Worm (Caenorhabditis elegans) whole organism, late embryonic: ENCODE measurements around the gene fbxc-22.

Experiments
- C08G9.2 ChIP-seq: sonication (generic microtip); optimal IDR thresholded peaks from 2 replicates; lab custom pipeline; 2016; ENCODE audit warnings: mild to moderate bottlenecking, missing genetic modification characterization, moderate library complexity, missing compliant biosample characterization
- F13H6.1 ChIP-seq: sonication (generic microtip); optimal IDR thresholded peaks from 2 replicates; lab custom pipeline; 2016; ENCODE audit warnings: missing genetic modification characterization, missing compliant biosample characterization
- K09A11.1 ChIP-seq: sonication (generic microtip); optimal IDR thresholded peaks from 2 replicates; lab custom pipeline; 2017; ENCODE audit warnings: antibody characterized with exemption, mild to moderate bottlenecking, missing genetic modification characterization, missing compliant biosample characterization; ENCODE audit not compliant: insufficient read depth
- T23F11.4 ChIP-seq: fragments of 200-800 bp; sonication (Bioruptor generic); optimal IDR thresholded peaks from 2 replicates; lab custom pipeline; 2018; ENCODE audit warnings: mild to moderate bottlenecking, missing genetic modification characterization, missing compliant biosample characterization
- Y22D7AL.16 ChIP-seq: sonication (generic microtip); optimal IDR thresholded peaks from 2 replicates; lab custom pipeline; 2016; ENCODE audit warnings: missing genetic modification characterization, missing compliant biosample characterization
- ama-1 ChIP-seq: fragments of 150-350 bp; optimal IDR thresholded peaks from 2 replicates; lab custom pipeline; 2014
- ceh-18 ChIP-seq: sonication (generic microtip); optimal IDR thresholded peaks from 2 replicates; lab custom pipeline; 2016; ENCODE audit warnings: missing genetic modification characterization, missing compliant biosample characterization
- ceh-19 ChIP-seq: fragments of 200-800 bp; sonication (Bioruptor generic); optimal IDR thresholded peaks from 2 replicates; lab custom pipeline; 2018; ENCODE audit warnings: mild to moderate bottlenecking, missing genetic modification characterization, missing compliant biosample characterization
- ceh-31 ChIP-seq: sonication (generic microtip); optimal IDR thresholded peaks from 2 replicates; lab custom pipeline; 2016; ENCODE audit warnings: missing genetic modification characterization, missing compliant biosample characterization
- ceh-48 ChIP-seq: sonication (generic microtip); optimal IDR thresholded peaks from 2 replicates; lab custom pipeline; 2016; ENCODE audit warnings: missing genetic modification characterization, inconsistent platforms, missing compliant biosample characterization
- ceh-6 ChIP-seq: fragments of 200-800 bp; sonication (Bioruptor generic); optimal IDR thresholded peaks from 2 replicates; lab custom pipeline; 2018; ENCODE audit warnings: mild to moderate bottlenecking, missing genetic modification characterization, missing compliant biosample characterization
- ceh-9 ChIP-seq: sonication (generic microtip); optimal IDR thresholded peaks from 2 replicates; lab custom pipeline; 2016; ENCODE audit warnings: mild to moderate bottlenecking, missing genetic modification characterization, inconsistent platforms, missing compliant biosample characterization
- elt-4 ChIP-seq: sonication (generic microtip); optimal IDR thresholded peaks from 2 replicates; lab custom pipeline; 2016; ENCODE audit warnings: missing genetic modification characterization, missing compliant biosample characterization
- eyg-1 ChIP-seq: sonication (generic microtip); optimal IDR thresholded peaks from 2 replicates; lab custom pipeline; 2016; ENCODE audit warnings: missing genotype, missing genetic modification characterization, missing compliant biosample characterization
- fax-1 ChIP-seq: sonication (generic microtip); optimal IDR thresholded peaks from 2 replicates; lab custom pipeline; 2016; ENCODE audit warnings: missing genotype, missing genetic modification characterization, missing compliant biosample characterization
- fkh-10 ChIP-seq: fragments of 150-350 bp; optimal IDR thresholded peaks from 2 replicates; lab custom pipeline; 2014; ENCODE audit warnings: missing biosample characterization, missing genetic modification reagents, missing genetic modification characterization
- hlh-8 ChIP-seq: sonication (generic microtip); optimal IDR thresholded peaks from 2 replicates; lab custom pipeline; 2016; ENCODE audit warnings: missing genotype, missing genetic modification characterization, missing compliant biosample characterization
- lim-6 ChIP-seq: sonication (generic microtip); optimal IDR thresholded peaks from 2 replicates; lab custom pipeline; 2016; ENCODE audit warnings: missing genetic modification characterization, missing compliant biosample characterization
- lin-11 ChIP-seq: fragments of 200-800 bp; sonication (Bioruptor generic); optimal IDR thresholded peaks from 2 replicates; lab custom pipeline; 2018; ENCODE audit warnings: mild to moderate bottlenecking, missing genetic modification characterization, missing compliant biosample characterization
- mec-3 ChIP-seq: sonication (generic microtip); optimal IDR thresholded peaks from 2 replicates; lab custom pipeline; 2016; ENCODE audit warnings: borderline replicate concordance, missing genetic modification characterization, missing compliant biosample characterization
- nfya-1 ChIP-seq: sonication (generic microtip); optimal IDR thresholded peaks from 2 replicates; lab custom pipeline; 2017; ENCODE audit warnings: missing genetic modification characterization, mild to moderate bottlenecking, missing compliant biosample characterization, antibody characterized with exemption, moderate library complexity
- nhr-11 ChIP-seq: fragments of 150-350 bp; optimal IDR thresholded peaks from 2 replicates; lab custom pipeline; 2014; ENCODE audit warnings: missing biosample characterization, missing genetic modification characterization
- nhr-232 ChIP-seq: sonication (generic microtip); optimal IDR thresholded peaks from 2 replicates; lab custom pipeline; 2016; ENCODE audit warnings: missing genetic modification characterization, missing compliant biosample characterization
- npax-4 ChIP-seq: sonication (generic microtip); optimal IDR thresholded peaks from 2 replicates; lab custom pipeline; 2016; ENCODE audit warnings: missing genetic modification characterization, missing compliant biosample characterization
- pag-3 ChIP-seq: sonication (generic microtip); optimal IDR thresholded peaks from 2 replicates; lab custom pipeline; 2016; ENCODE audit warnings: missing compliant biosample characterization, missing genetic modification characterization, borderline replicate concordance
- pat-9 ChIP-seq: fragments of 200-800 bp; sonication (Bioruptor generic); optimal IDR thresholded peaks from 2 replicates; lab custom pipeline; 2018; ENCODE audit warnings: mild to moderate bottlenecking, missing genetic modification characterization, moderate library complexity, missing compliant biosample characterization
- pax-1 ChIP-seq: fragments of 150-350 bp; optimal IDR thresholded peaks from 2 replicates; lab custom pipeline; 2014; ENCODE audit warnings: missing biosample characterization, missing genetic modification characterization
- pha-2 ChIP-seq: sonication (generic microtip); optimal IDR thresholded peaks from 2 replicates; lab custom pipeline; 2017; ENCODE audit warnings: mild to moderate bottlenecking, missing genetic modification characterization, missing compliant biosample characterization
- pha-4 ChIP-seq: fragments of 150-350 bp; optimal IDR thresholded peaks from 2 replicates; lab custom pipeline; 2018; ENCODE audit warnings: missing biosample characterization, missing genetic modification reagents, missing genetic modification characterization
- pros-1 ChIP-seq: fragments of 150-350 bp; optimal IDR thresholded peaks from 2 replicates; lab custom pipeline; 2014; ENCODE audit warnings: missing biosample characterization, missing genetic modification reagents, missing genetic modification characterization
- rnt-1 ChIP-seq: sonication (generic microtip); optimal IDR thresholded peaks from 2 replicates; lab custom pipeline; 2016; ENCODE audit warnings: missing genetic modification characterization, missing compliant biosample characterization
- sdc-2 ChIP-seq: sonication (generic microtip); optimal IDR thresholded peaks from 2 replicates; lab custom pipeline; 2016; ENCODE audit warnings: missing genotype, missing genetic modification characterization, missing compliant biosample characterization
- sox-2 ChIP-seq: fragments of 200-800 bp; sonication (Bioruptor generic); IDR thresholded peaks from 2 replicates; pipeline ENCODE4 v1.3.6; 2022; ENCODE audit warnings: missing genetic modification reagents, missing genetic modification characterization, missing compliant biosample characterization
- syd-9 ChIP-seq: sonication (generic microtip); optimal IDR thresholded peaks from 2 replicates; lab custom pipeline; 2016; ENCODE audit warnings: mild to moderate bottlenecking, missing genetic modification characterization, moderate library complexity, missing compliant biosample characterization
- tbx-2 ChIP-seq: sonication (generic microtip); optimal IDR thresholded peaks from 2 replicates; lab custom pipeline; 2016; ENCODE audit warnings: missing genetic modification characterization, missing compliant biosample characterization
- tbx-7 ChIP-seq: sonication (generic microtip); optimal IDR thresholded peaks from 2 replicates; lab custom pipeline; 2016; ENCODE audit warnings: missing genotype, missing genetic modification characterization, missing compliant biosample characterization
- unc-42 ChIP-seq: sonication (generic microtip); optimal IDR thresholded peaks from 2 replicates; lab custom pipeline; 2016; ENCODE audit warnings: missing genotype, missing genetic modification characterization, missing compliant biosample characterization
- unc-86 ChIP-seq: sonication (generic microtip); optimal IDR thresholded peaks from 2 replicates; lab custom pipeline; 2016; ENCODE audit warnings: missing genetic modification characterization, missing compliant biosample characterization

Gene fbxc-22

ce11 chrII:1719153-1719552 is 28.2 kb upstream of the fbxc-22 start, which contains the start of gene fbxb-48:
Gene fbxb-48 (minus strand): TSS chrII:1719253.
- no peak for TF ChIP-seq unc-42 (tag; lab: Kevin White, UChicago)
- TF ChIP-seq pros-1 (tag; lab: Kevin White, UChicago), result no peak
- no peak for TF ChIP-seq fkh-10
- TF ChIP-seq hlh-8 (tag; lab: Kevin White, UChicago), result no peak
- no peak for TF ChIP-seq fax-1 (tag; lab: Kevin White, UChicago)
- no peak for TF ChIP-seq lin-11 (tag; lab: Kevin White, UChicago)
- TF ChIP-seq nfya-1 (tag; lab: Kevin White, UChicago), result no peak
- TF ChIP-seq ceh-18 (tag; lab: Kevin White, UChicago), result no peak
- no peak for TF ChIP-seq pha-2 (tag; lab: Kevin White, UChicago)
- no peak for TF ChIP-seq tbx-7 (tag; lab: Kevin White, UChicago)
- no peak for TF ChIP-seq nhr-11 (tag; lab: Kevin White, UChicago)
- no peak for TF ChIP-seq sdc-2 (tag; lab: Kevin White, UChicago)
- no peak for TF ChIP-seq pat-9 (tag; lab: Kevin White, UChicago)
- TF ChIP-seq elt-4, result no peak
- no peak for TF ChIP-seq ceh-31 (tag; lab: Kevin White, UChicago)
- no peak for TF ChIP-seq ceh-48
- no peak for TF ChIP-seq pha-4
- no peak for TF ChIP-seq Y22D7AL.16 (tag; lab: Kevin White, UChicago)

ce11 chrII:1714772-1715353 is 24.0 kb upstream of the fbxc-22 start, which contains the start of gene btb-6:
Gene btb-6 (plus strand): TSS chrII:1715303.
- no peak for TF ChIP-seq pax-1 (tag; lab: Kevin White, UChicago)

DNA sequence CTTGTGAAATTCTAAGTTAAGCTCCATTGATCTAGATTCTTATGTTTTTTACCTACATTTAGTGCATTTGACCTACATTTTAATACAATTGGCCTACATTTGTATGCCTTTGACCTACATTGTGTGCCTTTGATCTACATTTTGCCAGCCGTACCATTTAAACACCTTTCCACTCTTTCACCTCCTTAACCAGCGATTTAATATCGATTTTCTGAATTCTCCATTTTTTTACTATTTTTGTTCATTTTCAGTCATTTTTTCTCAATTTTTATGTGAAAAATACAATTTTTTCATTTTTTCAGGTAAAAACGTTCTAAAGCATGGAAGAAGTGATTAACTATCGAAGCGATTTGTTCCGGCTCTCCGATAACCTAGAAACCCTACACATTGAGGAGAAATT is 22.0 kb upstream of the fbxc-22 start, which contains the start of gene btb-7:
btb-7 (plus strand) TSS at position 301 of the 400 bp plus-strand sequence.
- no peak for TF ChIP-seq T23F11.4 (GFP tag; lab: Kevin White, UChicago)
- TF ChIP-seq pros-1 (tag; lab: Kevin White, UChicago), result no peak
- TF ChIP-seq tbx-2, result no peak
- TF ChIP-seq nhr-232 (tag; lab: Kevin White, UChicago), result no peak

DNA sequence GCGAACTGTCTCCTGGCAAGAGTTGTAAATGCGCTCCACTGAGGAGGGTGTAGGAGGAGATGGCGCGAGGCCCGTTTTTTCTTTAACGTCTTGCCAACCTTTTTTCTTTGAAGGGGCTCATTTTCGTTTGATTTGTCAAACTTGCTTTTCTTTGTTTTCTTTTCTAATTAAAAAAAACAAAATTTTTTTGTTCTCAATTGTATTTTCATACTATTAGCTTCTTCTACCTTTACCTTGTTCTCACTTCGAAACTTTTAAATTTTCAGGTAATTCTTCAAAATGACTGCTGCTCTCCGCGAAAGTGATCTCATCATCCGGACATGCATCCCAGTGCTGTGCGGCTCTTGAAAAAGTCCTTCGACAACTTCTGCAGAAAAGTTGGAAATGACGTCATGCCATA is 19.0 kb upstream of the fbxc-22 start, which contains the start of gene fbxa-184:
fbxa-184 (plus strand) TSS at position 301 of the 400 bp plus-strand sequence.
- TF ChIP-seq lin-11 (tag; lab: Kevin White, UChicago) (no peak), ceh-48 (no peak), hlh-8 (tag; lab: Kevin White, UChicago) (no peak), sox-2 (no peak), npax-4 (tag; lab: Kevin White, UChicago) (no peak), pha-2 (tag; lab: Kevin White, UChicago) (no peak), K09A11.1 (tag; lab: Kevin White, UChicago) (no peak), F13H6.1 (tag; lab: Kevin White, UChicago) (no peak), ceh-9 (tag; lab: Kevin White, UChicago) (no peak), T23F11.4 (GFP tag; lab: Kevin White, UChicago) (no peak)

ce11 chrII:1706385-1706784 is 15.5 kb upstream of the fbxc-22 start, which contains the start of gene sdz-18:
Gene sdz-18 (minus strand): TSS chrII:1706485.
- TF ChIP-seq fkh-10 (no peak), lim-6 (tag; lab: Kevin White, UChicago) (no peak), Y22D7AL.16 (tag; lab: Kevin White, UChicago) (no peak), pros-1 (tag; lab: Kevin White, UChicago) (no peak), C08G9.2 (tag; lab: Kevin White, UChicago) (no peak), rnt-1 (tag; lab: Kevin White, UChicago) (no peak), K09A11.1 (tag; lab: Kevin White, UChicago) (no peak), pag-3 (tag; lab: Kevin White, UChicago) (no peak), ceh-19 (no peak), ceh-6 (no peak), unc-42 (tag; lab: Kevin White, UChicago) (no peak), syd-9 (tag; lab: Kevin White, UChicago) (no peak), ama-1 (lab: Kevin White, UChicago) (no peak), mec-3 (tag; lab: Kevin White, UChicago) (no peak), unc-86 (tag; lab: Kevin White, UChicago) (no peak), ceh-9 (tag; lab: Kevin White, UChicago) (no peak), sox-2 (no peak), eyg-1 (tag; lab: Kevin White, UChicago) (no peak), ceh-48 (no peak), npax-4 (tag; lab: Kevin White, UChicago) (no peak)
